Fruit fly (Drosophila melanogaster) whole organism, embryonic: Measurements from ENCODE around the gene CG4461.

Experiments
- Adf1 ChIP-seq: fragments of 200-800 bp; sonication (Bioruptor generic); IDR thresholded peaks from 2 replicates; pipeline ENCODE4 v1.3.6; 2022; ENCODE audit warnings: missing biosample characterization, missing genetic modification characterization
- Atf3 ChIP-seq: fragments of 200-800 bp; sonication (Bioruptor generic); optimal IDR thresholded peaks from 3 replicates; lab custom pipeline; 2016; ENCODE audit warnings: missing biosample characterization, missing genetic modification characterization
- CG10209 ChIP-seq: fragments of 200-800 bp; sonication (Bioruptor generic); optimal IDR thresholded peaks from 3 replicates; lab custom pipeline; 2017; ENCODE audit warnings: missing biosample characterization, mild to moderate bottlenecking, missing genetic modification characterization, missing genetic modification reagents
- CG1024 ChIP-seq: fragments of 200-800 bp; sonication (Bioruptor generic); IDR thresholded peaks from 2 replicates; pipeline ENCODE4 v1.3.6; 2022; ENCODE audit warnings: missing biosample characterization, missing genetic modification characterization
- CG11560 ChIP-seq: fragments of 200-800 bp; sonication (Bioruptor generic); IDR thresholded peaks from 3 replicates; pipeline ENCODE4 v1.3.6; 2022; ENCODE audit warnings: missing biosample characterization, missing genetic modification characterization
- CG12219 ChIP-seq: fragments of 200-800 bp; sonication (Bioruptor generic); optimal IDR thresholded peaks from 3 replicates; lab custom pipeline; 2018; ENCODE audit warnings: missing biosample characterization, mild to moderate bottlenecking, missing genetic modification characterization
- CG12769 ChIP-seq: fragments of 200-800 bp; sonication (Bioruptor generic); optimal IDR thresholded peaks from 2 replicates; lab custom pipeline; 2019; ENCODE audit warnings: missing biosample characterization, mild to moderate bottlenecking, missing genetic modification characterization, moderate library complexity
- CG13287 ChIP-seq: fragments of 200-800 bp; sonication (Bioruptor generic); IDR thresholded peaks from 2 replicates; pipeline ENCODE4 v1.3.6; 2022; ENCODE audit warnings: missing biosample characterization, missing genetic modification characterization; ENCODE audit not compliant: partially characterized antibody
- CG13775 ChIP-seq: fragments of 200-800 bp; sonication (Bioruptor generic); optimal IDR thresholded peaks from 3 replicates; lab custom pipeline; 2017; ENCODE audit warnings: missing biosample characterization, mild to moderate bottlenecking, missing genetic modification characterization
- CG14965 ChIP-seq: fragments of 200-800 bp; sonication (Bioruptor generic); optimal IDR thresholded peaks from 2 replicates; lab custom pipeline; 2016; ENCODE audit warnings: missing biosample characterization, missing genetic modification characterization, borderline replicate concordance
- CG1647 ChIP-seq: fragments of 200-800 bp; sonication (Bioruptor generic); optimal IDR thresholded peaks from 3 replicates; lab custom pipeline; 2016; ENCODE audit warnings: missing biosample characterization, missing genetic modification characterization
- CG17328 ChIP-seq: fragments of 200-800 bp; sonication (Bioruptor generic); IDR thresholded peaks from 2 replicates; pipeline ENCODE4 v1.3.6; 2022; ENCODE audit warnings: missing biosample characterization, missing genetic modification characterization
- CG2129 ChIP-seq: fragments of 200-800 bp; sonication (Bioruptor generic); IDR thresholded peaks from 2 replicates; pipeline ENCODE4 v1.3.6; 2022; ENCODE audit warnings: missing biosample characterization, missing genetic modification characterization; ENCODE audit not compliant: partially characterized antibody
- CG31388 ChIP-seq: fragments of 200-800 bp; sonication (Bioruptor generic); optimal IDR thresholded peaks from 2 replicates; lab custom pipeline; 2016; ENCODE audit warnings: missing biosample characterization, missing genetic modification characterization
- CG4707 ChIP-seq: fragments of 200-800 bp; sonication (Bioruptor generic); optimal IDR thresholded peaks from 2 replicates; lab custom pipeline; 2018; ENCODE audit warnings: missing biosample characterization, mild to moderate bottlenecking, missing genetic modification characterization, moderate library complexity
- CG5953 ChIP-seq: fragments of 200-800 bp; sonication (Bioruptor generic); IDR thresholded peaks from 2 replicates; pipeline ENCODE4 v1.3.6; 2022; ENCODE audit warnings: missing biosample characterization, missing genetic modification characterization
- CG6683 ChIP-seq: fragments of 200-800 bp; sonication (Bioruptor generic); optimal IDR thresholded peaks from 2 replicates; lab custom pipeline; 2017; ENCODE audit warnings: missing biosample characterization, mild to moderate bottlenecking, missing genetic modification characterization, missing genetic modification reagents
- CG8290 ChIP-seq, 3 experiments: fragments of 200-800 bp; sonication (Bioruptor generic); optimal IDR thresholded peaks; 2 replicates each; lab custom pipeline; 2016 to 2019; ENCODE audit warnings: missing biosample characterization in 3 of 3, missing genetic modification characterization in 3 of 3, mild to moderate bottlenecking in 2 of 3, moderate library complexity in 1 of 3
- CG9797 ChIP-seq: fragments of 200-800 bp; sonication (Bioruptor generic); optimal IDR thresholded peaks from 3 replicates; lab custom pipeline; 2018; ENCODE audit warnings: missing biosample characterization, mild to moderate bottlenecking, missing genetic modification characterization
- Ets65A ChIP-seq: fragments of 200-800 bp; sonication (Bioruptor generic); peaks from one replicate; lab custom pipeline; 2016; ENCODE audit warnings: missing biosample characterization, missing genetic modification characterization
- Fer3 ChIP-seq: fragments of 200-800 bp; sonication (Bioruptor generic); optimal IDR thresholded peaks from 2 replicates; lab custom pipeline; 2018; ENCODE audit warnings: missing biosample characterization, mild to moderate bottlenecking, missing genetic modification characterization, moderate library complexity
- Gug ChIP-seq: fragments of 200-800 bp; sonication (Bioruptor generic); IDR thresholded peaks from 4 replicates; pipeline ENCODE4 v1.3.6; 2022; ENCODE audit warnings: missing biosample characterization, missing genetic modification characterization
- HLHmδ ChIP-seq: fragments of 200-800 bp; sonication (Bioruptor generic); optimal IDR thresholded peaks from 2 replicates; lab custom pipeline; 2018; ENCODE audit warnings: missing biosample characterization, mild to moderate bottlenecking, missing genetic modification characterization, moderate library complexity
- Hsf ChIP-seq: fragments of 200-800 bp; sonication (Bioruptor generic); optimal IDR thresholded peaks from 3 replicates; lab custom pipeline; 2016; ENCODE audit warnings: missing biosample characterization, missing genetic modification characterization
- Med ChIP-seq: fragments of 200-800 bp; sonication (Bioruptor generic); peaks from one replicate; lab custom pipeline; 2016; ENCODE audit warnings: missing biosample characterization, missing genetic modification characterization, mild to moderate bottlenecking, inconsistent platforms, moderate library complexity
- Oli ChIP-seq: fragments of 200-800 bp; sonication (Bioruptor generic); optimal IDR thresholded peaks from 2 replicates; lab custom pipeline; 2018; ENCODE audit warnings: missing biosample characterization, mild to moderate bottlenecking, missing genetic modification characterization, moderate library complexity
- PHDP ChIP-seq: fragments of 200-800 bp; sonication (Bioruptor generic); optimal IDR thresholded peaks from 3 replicates; lab custom pipeline; 2018; ENCODE audit warnings: missing biosample characterization, mild to moderate bottlenecking, missing genetic modification characterization, moderate library complexity
- Ssrp ChIP-seq: fragments of 200-800 bp; sonication (Bioruptor generic); optimal IDR thresholded peaks from 2 replicates; lab custom pipeline; 2018; ENCODE audit warnings: missing biosample characterization, mild to moderate bottlenecking, missing genetic modification characterization, moderate library complexity
- Stat92E ChIP-seq, 3 experiments: fragments of >200 bp in 2 of 3; fragments of 200-800 bp in 1 of 3; sonication (Bioruptor generic) in 1 of 3; optimal IDR thresholded peaks; 2 replicates each; lab custom pipeline; 2017 to 2019; ENCODE audit warnings: missing biosample characterization in 3 of 3, missing genetic modification characterization in 3 of 3, mild to moderate bottlenecking in 1 of 3, moderate library complexity in 1 of 3
- Taf1 ChIP-seq: fragments of 200-800 bp; sonication (Bioruptor generic); IDR thresholded peaks from 2 replicates; pipeline ENCODE4 v1.3.6; 2022; ENCODE audit warnings: missing biosample characterization, missing genetic modification characterization
- chinmo ChIP-seq: fragments of 200-800 bp; sonication (Bioruptor generic); IDR thresholded peaks from 4 replicates; pipeline ENCODE4 v1.3.6; 2022; ENCODE audit warnings: missing biosample characterization, missing genetic modification characterization; ENCODE audit not compliant: partially characterized antibody
- chm ChIP-seq: fragments of 200-800 bp; sonication (Bioruptor generic); IDR thresholded peaks from 2 replicates; pipeline ENCODE4 v1.3.6; 2022; ENCODE audit warnings: missing biosample characterization, missing genetic modification characterization
- crol ChIP-seq: fragments of 200-800 bp; sonication (Bioruptor generic); IDR thresholded peaks from 2 replicates; pipeline ENCODE4 v1.3.6; 2022; ENCODE audit warnings: missing biosample characterization, missing genetic modification characterization
- dpn ChIP-seq, 2 experiments: fragments of 200-800 bp; sonication (Bioruptor generic); optimal IDR thresholded peaks; 3 replicates each; lab custom pipeline; 2016; ENCODE audit warnings: missing biosample characterization in 2 of 2, missing genetic modification characterization in 2 of 2
- fd96Cb ChIP-seq: fragments of 200-800 bp; sonication (Bioruptor generic); optimal IDR thresholded peaks from 2 replicates; lab custom pipeline; 2018; ENCODE audit warnings: missing biosample characterization, mild to moderate bottlenecking, missing genetic modification characterization, moderate library complexity
- hth ChIP-seq: fragments of >200 bp; optimal IDR thresholded peaks from 2 replicates; lab custom pipeline; 2017; ENCODE audit warnings: inconsistent platforms
- lola ChIP-seq, 3 experiments: fragments of >200 bp in 2 of 3; fragments of 200-800 bp in 1 of 3; sonication (Bioruptor generic) in 1 of 3; optimal IDR thresholded peaks; 2 replicates each; lab custom pipeline; 2017 to 2019; ENCODE audit warnings: missing biosample characterization in 3 of 3, missing genetic modification characterization in 3 of 3, mild to moderate bottlenecking in 1 of 3, moderate library complexity in 1 of 3
- nau ChIP-seq: fragments of 200-800 bp; sonication (Bioruptor generic); optimal IDR thresholded peaks from 3 replicates; lab custom pipeline; 2017; ENCODE audit warnings: missing biosample characterization, mild to moderate bottlenecking, missing genetic modification characterization, missing genetic modification reagents
- nerfin-1 ChIP-seq: fragments of 200-800 bp; sonication (Bioruptor generic); optimal IDR thresholded peaks from 3 replicates; lab custom pipeline; 2019; ENCODE audit warnings: missing biosample characterization, mild to moderate bottlenecking, missing genetic modification characterization, moderate library complexity
- pfk ChIP-seq: fragments of 200-800 bp; sonication (Bioruptor generic); optimal IDR thresholded peaks from 2 replicates; lab custom pipeline; 2018; ENCODE audit warnings: missing biosample characterization, mild to moderate bottlenecking, missing genetic modification characterization, moderate library complexity
- sima ChIP-seq: fragments of 200-800 bp; sonication (Bioruptor generic); optimal IDR thresholded peaks from 2 replicates; lab custom pipeline; 2016; ENCODE audit warnings: missing biosample characterization, missing genetic modification characterization
- slbo ChIP-seq: fragments of 200-800 bp; sonication (Bioruptor generic); IDR thresholded peaks from 2 replicates; pipeline ENCODE4 v1.3.6; 2022; ENCODE audit warnings: missing biosample characterization, missing genetic modification characterization
- sug ChIP-seq: fragments of 200-800 bp; optimal IDR thresholded peaks from 2 replicates; lab custom pipeline; 2019; ENCODE audit warnings: missing biosample characterization, mild to moderate bottlenecking, missing genetic modification characterization, moderate library complexity
- tin ChIP-seq: fragments of 200-800 bp; sonication (Bioruptor generic); optimal IDR thresholded peaks from 3 replicates; lab custom pipeline; 2016; ENCODE audit warnings: missing biosample characterization, missing genetic modification characterization
- ttk ChIP-seq: fragments of 200-800 bp; sonication (Bioruptor generic); IDR thresholded peaks from 2 replicates; pipeline ENCODE4 v2.1.2; 2022; ENCODE audit warnings: missing biosample characterization, missing genetic modification characterization
- twi ChIP-seq: fragments of 200-800 bp; optimal IDR thresholded peaks from 2 replicates; lab custom pipeline; 2019; ENCODE audit warnings: missing biosample characterization, mild to moderate bottlenecking, missing genetic modification characterization, moderate library complexity
- vnd ChIP-seq: fragments of 200-800 bp; sonication (Bioruptor generic); IDR thresholded peaks from 3 replicates; pipeline ENCODE4 v1.3.6; 2022; ENCODE audit warnings: missing biosample characterization, missing genetic modification characterization; ENCODE audit not compliant: partially characterized antibody
- wor ChIP-seq: fragments of 200-800 bp; sonication (Bioruptor generic); IDR thresholded peaks from 2 replicates; pipeline ENCODE4 v1.3.6; 2022; ENCODE audit warnings: missing biosample characterization, missing genetic modification characterization

Gene CG4461

DNA sequence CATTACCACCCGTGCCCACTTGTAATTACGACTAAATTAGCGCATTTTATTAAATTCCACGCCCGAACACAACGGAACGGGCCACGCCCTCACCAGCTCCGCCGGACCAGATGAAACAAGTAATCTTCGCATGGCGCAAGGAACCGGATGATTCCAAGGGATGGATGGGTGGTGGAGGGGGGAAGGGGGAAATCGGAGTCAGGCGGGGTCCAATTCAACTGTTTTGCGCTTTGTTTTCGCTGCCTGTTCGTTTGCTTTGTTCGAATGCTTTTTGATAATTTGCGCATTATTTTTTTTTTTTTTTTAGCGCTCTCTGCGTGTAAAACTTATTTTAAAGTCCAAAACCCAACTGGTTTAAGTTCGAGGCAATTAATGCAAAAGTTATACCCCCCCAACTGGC, 21.5 kb downstream of the CG4461 start:
- peak; percentile 67 for TF ChIP-seq crol (GFP tag; lab: Robert Waterston, UW)
- peak; percentile 75; the same call in 1 of the 4 replicates for TF ChIP-seq chinmo (GFP tag; lab: Robert Waterston, UW)
- no peak for TF ChIP-seq CG8290 (GFP tag; optimal IDR thresholded peaks at IDR 0.05; lab: Kevin White, UChicago)
- TF ChIP-seq CG8290 (tag; optimal IDR thresholded peaks at IDR 0.05; lab: Kevin White, UChicago): peak in 1 of 2 experiments; percentile 21
- no peak for TF ChIP-seq Stat92E (GFP tag; optimal IDR thresholded peaks at IDR 0.05; lab: Kevin White, UChicago)
- 0 out of 3 replicates have a peak, but pooled peaks have one; percentile 10 for TF ChIP-seq vnd (GFP tag; lab: Robert Waterston, UW)

DNA sequence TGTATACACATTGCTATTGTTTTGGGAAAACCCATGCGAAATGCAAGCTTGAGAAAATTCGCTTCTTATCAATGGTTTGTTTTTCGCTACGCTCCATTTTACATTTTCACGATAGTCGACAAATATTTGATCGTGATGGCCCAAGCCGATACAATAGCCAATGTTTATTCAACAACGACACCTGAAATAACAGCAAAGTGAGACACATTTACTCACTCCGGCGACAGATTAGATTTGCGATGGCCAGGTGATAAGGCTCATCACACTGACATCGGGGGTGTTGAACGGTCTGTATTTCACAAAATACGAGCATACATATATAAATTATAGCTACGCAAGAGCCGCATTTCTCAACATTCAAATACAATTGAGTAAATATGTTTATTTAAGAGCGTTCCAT, 21.9 kb downstream of the CG4461 start:
- no peak for TF ChIP-seq hth (lab: Kevin White, UChicago)
- peak; percentile 82 for TF ChIP-seq nau
- peak; percentile 78 for TF ChIP-seq CG12769 (tag; lab: Kevin White, UChicago)
- peak; percentile 68 for TF ChIP-seq sug (tag; lab: Kevin White, UChicago)
- no peak for TF ChIP-seq CG2129 (GFP tag; lab: Robert Waterston, UW)
- TF ChIP-seq CG4707 (GFP tag; lab: Kevin White, UChicago): peak; percentile 34
- no peak for TF ChIP-seq Taf1 (GFP tag; lab: Robert Waterston, UW)
- TF ChIP-seq sima (GFP tag; lab: Kevin White, UChicago): no peak
- no peak for TF ChIP-seq fd96Cb (tag; lab: Kevin White, UChicago)
- peak; percentile 24 for TF ChIP-seq tin (GFP tag; lab: Kevin White, UChicago)
- no peak for TF ChIP-seq CG13287 (GFP tag; lab: Robert Waterston, UW)
- peak; percentile 56 for TF ChIP-seq chm (GFP tag; lab: Robert Waterston, UW)
- TF ChIP-seq Fer3: peak; percentile 84
- peak; percentile 16; the same call in 1 of the 2 replicates for TF ChIP-seq CG17328 (GFP tag; lab: Robert Waterston, UW)
- no peak for TF ChIP-seq Atf3 (GFP tag; lab: Kevin White, UChicago)
- no peak for TF ChIP-seq ttk (GFP tag; lab: Robert Waterston, UW)
- TF ChIP-seq CG5953 (GFP tag; lab: Robert Waterston, UW): 0 out of 2 replicates have a peak, but pooled peaks have one; percentile 38
- TF ChIP-seq slbo (GFP tag; lab: Robert Waterston, UW): no peak; the same call in 1 of the 2 replicates
- peak; percentile 42 for TF ChIP-seq CG14965 (GFP tag; lab: Kevin White, UChicago)
- no peak for TF ChIP-seq Ets65A
- no peak; the same call in 1 of the 2 replicates for TF ChIP-seq Adf1
- TF ChIP-seq CG1024: peak; percentile 41; the same call in 1 of the 2 replicates
- TF ChIP-seq CG31388 (GFP tag; lab: Kevin White, UChicago): no peak
- no peak for TF ChIP-seq lola (GFP tag; optimal IDR thresholded peaks at IDR 0.05; lab: Kevin White, UChicago)
- TF ChIP-seq Gug (GFP tag; lab: Robert Waterston, UW): no peak
- TF ChIP-seq CG1647 (GFP tag; lab: Kevin White, UChicago): peak; percentile 69
- peak; percentile 1 for TF ChIP-seq CG9797 (GFP tag; lab: Kevin White, UChicago)
- TF ChIP-seq twi (tag; lab: Kevin White, UChicago): peak; percentile 42
- TF ChIP-seq Oli (tag; lab: Kevin White, UChicago): no peak
- peak; percentile 71 for TF ChIP-seq HLHmδ (GFP tag; lab: Kevin White, UChicago)
- TF ChIP-seq PHDP (tag; lab: Kevin White, UChicago): peak; percentile 51
- peak; percentile 56 for TF ChIP-seq nerfin-1 (tag; lab: Kevin White, UChicago)
- peak; percentile 20 for TF ChIP-seq CG13775
- no peak for TF ChIP-seq Ssrp (tag; lab: Kevin White, UChicago)
- peak in 1 of 2 experiments; percentile 67 for TF ChIP-seq dpn (GFP tag; optimal IDR thresholded peaks at IDR 0.05; lab: Kevin White, UChicago)
- no peak for TF ChIP-seq Hsf
- TF ChIP-seq pfk (GFP tag; lab: Kevin White, UChicago): peak; percentile 69
- TF ChIP-seq Med (GFP tag; lab: Kevin White, UChicago): peak; percentile 92
- no peak for TF ChIP-seq wor
- no peak for TF ChIP-seq CG11560 (tag; lab: Robert Waterston, UW)
- peak; percentile 66 for TF ChIP-seq CG10209 (GFP tag; lab: Kevin White, UChicago)
- TF ChIP-seq CG12219: peak; percentile 30
- TF ChIP-seq CG6683: peak; percentile 81
